Worm (Caenorhabditis elegans) whole organism, L1 larva: Measurements from ENCODE around the gene C44B7.7.

Experiments used
- C04F5.9 ChIP-seq: sonication (generic microtip); optimal IDR thresholded peaks from 2 replicates; lab custom pipeline; 2016; ENCODE audit warnings: missing genetic modification characterization, missing compliant biosample characterization
- Y116A8C.19 ChIP-seq: sonication (generic microtip); optimal IDR thresholded peaks from 2 replicates; lab custom pipeline; 2016; ENCODE audit warnings: missing compliant biosample characterization, missing genetic modification characterization, borderline replicate concordance
- ama-1 ChIP-seq: fragments of 150-350 bp; optimal IDR thresholded peaks from 2 replicates; lab custom pipeline; 2014
- blmp-1 ChIP-seq: fragments of 150-350 bp; optimal IDR thresholded peaks from 2 replicates; lab custom pipeline; 2014; ENCODE audit warnings: missing biosample characterization, missing genetic modification characterization
- ceh-8 ChIP-seq: fragments of 200-800 bp; sonication (Bioruptor generic); optimal IDR thresholded peaks from 2 replicates; lab custom pipeline; 2018; ENCODE audit warnings: mild to moderate bottlenecking, missing genetic modification characterization, moderate library complexity, missing compliant biosample characterization
- ceh-82 ChIP-seq, 3 experiments: fragments of 150-350 bp in 1 of 3; sonication (generic microtip) in 2 of 3; optimal IDR thresholded peaks; 2 replicates each; lab custom pipeline; 2014 to 2017; ENCODE audit warnings: missing biosample characterization in 3 of 3, missing genetic modification characterization in 3 of 3
- ces-1 ChIP-seq: fragments of 150-350 bp; optimal IDR thresholded peaks from 2 replicates; lab custom pipeline; 2014; ENCODE audit warnings: missing biosample characterization, missing genetic modification reagents, missing genetic modification characterization
- dpl-1 ChIP-seq, 3 experiments: fragments of 150-350 bp in 2 of 3; sonication (generic microtip) in 1 of 3; optimal IDR thresholded peaks; 2 replicates each; lab custom pipeline; 2014 to 2017; ENCODE audit warnings: missing biosample characterization in 3 of 3, missing genetic modification characterization in 3 of 3, missing genetic modification reagents in 3 of 3
- dsc-1 ChIP-seq: sonication (generic microtip); optimal IDR thresholded peaks from 2 replicates; lab custom pipeline; 2016; ENCODE audit warnings: mild to moderate bottlenecking, missing genetic modification characterization, missing compliant biosample characterization
- efl-1 ChIP-seq, 4 experiments: fragments of 150-350 bp; optimal IDR thresholded peaks in 3 of 4; peaks in 1 of 4; 1 replicate in 1 of 4; 2 replicates in 3 of 4; lab custom pipeline; 2014; ENCODE audit warnings: missing biosample characterization in 2 of 4, missing genetic modification characterization in 2 of 4, missing genetic modification reagents in 2 of 4
- egl-27 ChIP-seq, 2 experiments: fragments of 150-350 bp in 1 of 2; sonication (generic microtip); optimal IDR thresholded peaks; 3 replicates each; lab custom pipeline; 2017 to 2018; ENCODE audit warnings: missing biosample characterization in 2 of 2, missing genetic modification characterization in 2 of 2, missing genetic modification reagents in 2 of 2
- elt-2 ChIP-seq: sonication (generic microtip); optimal IDR thresholded peaks from 2 replicates; lab custom pipeline; 2016; ENCODE audit warnings: missing genetic modification characterization, mild to moderate bottlenecking, inconsistent platforms, missing compliant biosample characterization, missing genetic modification reagents
- elt-3 ChIP-seq, 6 experiments: fragments of 150-350 bp in 1 of 6; sonication (generic microtip); optimal IDR thresholded peaks; 2 replicates each; lab custom pipeline; 2017 to 2018; ENCODE audit warnings: missing biosample characterization in 6 of 6, missing genetic modification characterization in 6 of 6, inconsistent platforms in 1 of 6
- grh-1 ChIP-seq: fragments of 200-800 bp; sonication (Bioruptor generic); IDR thresholded peaks from 2 replicates; pipeline ENCODE4 v1.3.6; 2022; ENCODE audit warnings: missing genetic modification reagents, missing genetic modification characterization, missing compliant biosample characterization
- hlh-17 ChIP-seq: fragments of 200-800 bp; sonication (Bioruptor generic); optimal IDR thresholded peaks from 2 replicates; lab custom pipeline; 2018; ENCODE audit warnings: missing genetic modification characterization, mild to moderate bottlenecking, missing compliant biosample characterization, moderate library complexity, borderline replicate concordance
- irx-1 ChIP-seq: sonication (generic microtip); optimal IDR thresholded peaks from 2 replicates; lab custom pipeline; 2016; ENCODE audit warnings: missing genetic modification characterization, missing compliant biosample characterization
- jun-1 ChIP-seq: fragments of 150-350 bp; optimal IDR thresholded peaks from 2 replicates; lab custom pipeline; 2014; ENCODE audit warnings: missing biosample characterization, missing genetic modification reagents, missing genetic modification characterization
- lin-15B ChIP-seq: fragments of 150-350 bp; sonication (generic microtip); optimal IDR thresholded peaks from 3 replicates; lab custom pipeline; 2014; ENCODE audit warnings: missing biosample characterization, missing genetic modification characterization
- lin-35 ChIP-seq, 2 experiments: fragments of 150-350 bp; optimal IDR thresholded peaks; 2 replicates each; lab custom pipeline; 2014; ENCODE audit warnings: missing biosample characterization in 2 of 2, missing genetic modification characterization in 2 of 2, missing genetic modification reagents in 2 of 2
- lir-3 ChIP-seq: sonication (generic microtip); optimal IDR thresholded peaks from 2 replicates; lab custom pipeline; 2016; ENCODE audit warnings: mild to moderate bottlenecking, missing genetic modification characterization, moderate library complexity, missing compliant biosample characterization; ENCODE audit not compliant: poor library complexity
- lsy-2 ChIP-seq, 2 experiments: fragments of 150-350 bp; optimal IDR thresholded peaks; 2 replicates each; lab custom pipeline; 2014; ENCODE audit warnings: missing biosample characterization in 2 of 2, missing genetic modification characterization in 2 of 2
- mef-2 ChIP-seq: fragments of 150-350 bp; optimal IDR thresholded peaks from 2 replicates; lab custom pipeline; 2014; ENCODE audit warnings: missing biosample characterization, missing genetic modification characterization
- mep-1 ChIP-seq: fragments of 150-350 bp; optimal IDR thresholded peaks from 2 replicates; lab custom pipeline; 2014; ENCODE audit warnings: missing biosample characterization, missing genetic modification characterization
- nhr-12 ChIP-seq: sonication (generic microtip); optimal IDR thresholded peaks from 2 replicates; lab custom pipeline; 2017; ENCODE audit warnings: missing biosample characterization, missing genetic modification characterization
- nhr-19 ChIP-seq: fragments of 200-800 bp; sonication (Bioruptor generic); conservative IDR thresholded peaks from 2 replicates; pipeline ENCODE4 v1.3.6; 2022; ENCODE audit warnings: missing genetic modification characterization, missing compliant biosample characterization
- nhr-20 ChIP-seq: sonication (generic microtip); optimal IDR thresholded peaks from 2 replicates; lab custom pipeline; 2016; ENCODE audit warnings: mild to moderate bottlenecking, missing genetic modification characterization, missing compliant biosample characterization
- nhr-28 ChIP-seq: fragments of 150-350 bp; optimal IDR thresholded peaks from 2 replicates; lab custom pipeline; 2014; ENCODE audit warnings: missing biosample characterization, missing genetic modification characterization
- nhr-47 ChIP-seq: sonication (generic microtip); optimal IDR thresholded peaks from 2 replicates; lab custom pipeline; 2016; ENCODE audit warnings: mild to moderate bottlenecking, missing genetic modification characterization, moderate library complexity, missing compliant biosample characterization
- nhr-71 ChIP-seq: sonication (generic microtip); optimal IDR thresholded peaks from 2 replicates; lab custom pipeline; 2016; ENCODE audit warnings: mild to moderate bottlenecking, missing genetic modification characterization, moderate library complexity, missing compliant biosample characterization
- nhr-85 ChIP-seq: sonication (generic microtip); peaks from one replicate; lab custom pipeline; 2016; ENCODE audit warnings: missing genetic modification characterization, inconsistent platforms, missing compliant biosample characterization
- rnt-1 ChIP-seq: sonication (generic microtip); optimal IDR thresholded peaks from 2 replicates; lab custom pipeline; 2016; ENCODE audit warnings: mild to moderate bottlenecking, missing genetic modification characterization, moderate library complexity, missing compliant biosample characterization
- skn-1 ChIP-seq: fragments of 150-350 bp; optimal IDR thresholded peaks from 2 replicates; lab custom pipeline; 2014; ENCODE audit warnings: missing biosample characterization, missing genetic modification characterization
- snu-23 ChIP-seq: sonication (generic microtip); optimal IDR thresholded peaks from 2 replicates; lab custom pipeline; 2016; ENCODE audit warnings: missing genetic modification characterization, missing compliant biosample characterization
- sup-37 ChIP-seq: fragments of 200-800 bp; sonication (Bioruptor generic); optimal IDR thresholded peaks from 2 replicates; lab custom pipeline; 2018; ENCODE audit warnings: mild to moderate bottlenecking, missing genetic modification characterization, missing compliant biosample characterization
- swsn-7 ChIP-seq: sonication (generic microtip); optimal IDR thresholded peaks from 2 replicates; lab custom pipeline; 2016; ENCODE audit warnings: missing genetic modification characterization, missing compliant biosample characterization
- tbx-2 ChIP-seq: sonication (generic microtip); optimal IDR thresholded peaks from 2 replicates; lab custom pipeline; 2016; ENCODE audit warnings: missing genetic modification characterization, missing compliant biosample characterization
- tlp-1 ChIP-seq: fragments of 150-350 bp; optimal IDR thresholded peaks from 2 replicates; lab custom pipeline; 2014; ENCODE audit warnings: missing biosample characterization, missing genetic modification characterization
- unc-30 ChIP-seq: sonication (generic microtip); optimal IDR thresholded peaks from 2 replicates; lab custom pipeline; 2017; ENCODE audit warnings: missing biosample characterization, missing genetic modification characterization
- unc-62 ChIP-seq: fragments of 150-350 bp; optimal IDR thresholded peaks from 2 replicates; lab custom pipeline; 2014; ENCODE audit warnings: missing biosample characterization, missing genetic modification reagents, missing genetic modification characterization
- zag-1 ChIP-seq: fragments of 150-350 bp; optimal IDR thresholded peaks from 2 replicates; lab custom pipeline; 2014; ENCODE audit warnings: missing biosample characterization, missing genetic modification characterization
- ztf-11 ChIP-seq, 2 experiments: sonication (generic microtip); optimal IDR thresholded peaks; 2 replicates each; lab custom pipeline; 2016 to 2017; ENCODE audit warnings: missing genetic modification characterization in 2 of 2, missing biosample characterization in 1 of 2, missing compliant biosample characterization in 1 of 2
- ztf-4 ChIP-seq: fragments of 150-350 bp; optimal IDR thresholded peaks from 2 replicates; lab custom pipeline; 2014; ENCODE audit warnings: missing biosample characterization, missing genetic modification characterization

Gene C44B7.7

ce11 chrII:6898017-6898779, 18.2 kb upstream of the C44B7.7 start, which contains the start of gene hrpl-1 (continued):
- peak; percentile 47 for TF ChIP-seq rnt-1 (tag; lab: Kevin White, UChicago)
- no peak for TF ChIP-seq C04F5.9 (tag; lab: Kevin White, UChicago)
- TF ChIP-seq, all 84 proteins: peak for 19

- TF ChIP-seq mep-1 (tag; lab: Kevin White, UChicago) (peak; percentile 5), elt-3 (tag; optimal IDR thresholded peaks at IDR 0.05; lab: Kevin White, UChicago) (no peak), jun-1 (tag; lab: Kevin White, UChicago) (no peak), unc-30 (no peak), nhr-19 (no peak), unc-62 (GFP tag; lab: Kevin White, UChicago) (no peak), irx-1 (tag; lab: Kevin White, UChicago) (no peak), mef-2 (tag; lab: Kevin White, UChicago) (no peak), ceh-82 (tag; optimal IDR thresholded peaks at IDR 0.05; lab: Kevin White, UChicago) (no peak), nhr-20 (tag; lab: Kevin White, UChicago) (no peak), blmp-1 (tag; lab: Kevin White, UChicago) (peak; percentile 19), ama-1 (lab: Kevin White, UChicago) (no peak), efl-1 (optimal IDR thresholded peaks at IDR 0.05; lab: Kevin White, UChicago) (no peak), efl-1 (GFP tag; optimal IDR thresholded peaks at IDR 0.05 in 1 of 2; lab: Kevin White, UChicago) (peak in 1 of 2 experiments; percentile 11), nhr-85 (tag; lab: Kevin White, UChicago) (no peak)
Measured at ce11 chrII:6897507-6897906, 17.5 kb upstream of the C44B7.7 start, which contains the start of gene C44B7.11. C44B7.11 (minus strand) TSS chrII:6897540.

- TF ChIP-seq ztf-11 (tag; optimal IDR thresholded peaks at IDR 0.05; lab: Kevin White, UChicago) (no peak), hlh-17 (GFP tag; lab: Kevin White, UChicago) (no peak), lin-15B (no peak), blmp-1 (tag; lab: Kevin White, UChicago) (peak; percentile 43), nhr-12 (tag; lab: Kevin White, UChicago) (no peak), efl-1 (optimal IDR thresholded peaks at IDR 0.05; lab: Kevin White, UChicago) (peak in 1 of 2 experiments; percentile 20), efl-1 (GFP tag; optimal IDR thresholded peaks at IDR 0.05 in 1 of 2; lab: Kevin White, UChicago) (peak in 1 of 2 experiments; percentile 81), tlp-1 (no peak), grh-1 (GFP tag; lab: Robert Waterston, UW) (no peak), lsy-2 (tag; optimal IDR thresholded peaks at IDR 0.05; lab: Kevin White, UChicago) (peak in 1 of 2 experiments; percentile 37)
Measured at ce11 chrII:6893589-6894245, 13.8 kb upstream of the C44B7.7 start, which contains the start of gene adal-1. adal-1 (minus strand) TSS chrII:6893639.

- TF ChIP-seq lin-35 (GFP tag; optimal IDR thresholded peaks at IDR 0.05; lab: Kevin White, UChicago) (peak; percentile 50 to 82), skn-1 (peak; percentile 64), ceh-82 (tag; optimal IDR thresholded peaks at IDR 0.05; lab: Kevin White, UChicago) (peak in 2 of 3 experiments; percentile 29 to 40), nhr-71 (peak; percentile 96), nhr-85 (tag; lab: Kevin White, UChicago) (peak; percentile 69), egl-27 (tag; optimal IDR thresholded peaks at IDR 0.05; lab: Kevin White, UChicago) (no peak), nhr-47 (tag; lab: Kevin White, UChicago) (peak; percentile 54), ces-1 (GFP tag; lab: Kevin White, UChicago) (no peak), tbx-2 (tag; lab: Kevin White, UChicago) (peak; percentile 84), ama-1 (lab: Kevin White, UChicago) (no peak), dsc-1 (tag; lab: Kevin White, UChicago) (no peak), blmp-1 (tag; lab: Kevin White, UChicago) (peak; percentile 80), Y116A8C.19 (tag; lab: Kevin White, UChicago) (no peak), sup-37 (GFP tag; lab: Kevin White, UChicago) (peak; percentile 55), ceh-8 (GFP tag; lab: Kevin White, UChicago) (no peak), lir-3 (tag; lab: Kevin White, UChicago) (peak; percentile 73), dpl-1 (GFP tag; optimal IDR thresholded peaks at IDR 0.05; lab: Kevin White, UChicago) (peak; percentile 15 to 46 (median 32)), swsn-7 (peak; percentile 42), zag-1 (tag; lab: Kevin White, UChicago) (no peak), ztf-4 (tag; lab: Kevin White, UChicago) (peak; percentile 78), jun-1 (tag; lab: Kevin White, UChicago) (no peak), nhr-28 (tag; lab: Kevin White, UChicago) (no peak), efl-1 (optimal IDR thresholded peaks at IDR 0.05; lab: Kevin White, UChicago) (peak in 1 of 2 experiments; percentile 36), efl-1 (GFP tag; optimal IDR thresholded peaks at IDR 0.05 in 1 of 2; lab: Kevin White, UChicago) (peak; percentile 20 to 92), snu-23 (GFP tag; lab: Kevin White, UChicago) (peak; percentile 93), elt-2 (tag; lab: Kevin White, UChicago) (peak; percentile 69)
Measured at ce11 chrII:6891838-6892237, 11.9 kb upstream of the C44B7.7 start.
